Worm (Caenorhabditis elegans) whole organism, L3 larva: ENCODE data around the gene csp-1.

Source experiments
- R02D3.7 ChIP-seq: fragments of 150-350 bp; optimal IDR thresholded peaks from 2 replicates; lab custom pipeline; 2014; ENCODE audit warnings: missing biosample characterization, missing genetic modification characterization
- aly-2 ChIP-seq: fragments of 150-350 bp; optimal IDR thresholded peaks from 2 replicates; lab custom pipeline; 2014; ENCODE audit warnings: missing biosample characterization, missing genetic modification characterization
- egl-5 ChIP-seq: fragments of 150-350 bp; optimal IDR thresholded peaks from 2 replicates; lab custom pipeline; 2017; ENCODE audit warnings: missing biosample characterization, missing genetic modification reagents, missing genetic modification characterization, inconsistent platforms
- nhr-77 ChIP-seq: fragments of 150-350 bp; optimal IDR thresholded peaks from 2 replicates; lab custom pipeline; 2014; ENCODE audit warnings: missing biosample characterization, missing genetic modification characterization
- pha-4 ChIP-seq: fragments of 150-350 bp; optimal IDR thresholded peaks from 2 replicates; lab custom pipeline; 2014; ENCODE audit warnings: missing biosample characterization, missing genetic modification reagents, missing genetic modification characterization

DNA sequence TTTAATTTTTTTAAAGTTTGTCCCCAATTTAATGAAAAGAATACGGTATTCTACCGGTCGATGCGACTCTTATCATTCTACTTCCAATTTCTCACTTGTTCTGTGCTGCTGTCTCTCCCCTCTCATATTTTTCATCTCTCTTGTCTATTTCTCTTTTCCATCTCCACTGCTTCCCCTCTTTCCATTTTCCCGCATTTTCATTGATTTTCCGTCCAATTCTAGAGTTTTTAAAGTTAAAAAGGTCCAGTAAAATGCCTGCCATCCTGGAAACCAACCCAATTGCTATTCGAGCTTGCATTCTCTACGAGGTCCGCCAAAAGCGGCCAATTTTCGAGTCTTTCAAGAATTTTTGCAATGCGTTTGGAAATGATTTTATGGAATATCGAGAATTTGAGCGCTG is 40.3 kb downstream of the csp-1 start, which contains the start of gene fbxa-167:
- TF ChIP-seq aly-2 (no peak), R02D3.7 (tag; lab: Kevin White, UChicago) (no peak), pha-4 (tag; lab: Kevin White, UChicago) (peak; percentile 9), egl-5 (tag; lab: Kevin White, UChicago) (no peak), nhr-77 (tag; lab: Kevin White, UChicago) (no peak)
